Worm (Caenorhabditis elegans): ENCODE data around the gene srb-1.

The srb-1 gene

ce11 chrII:5194066-5194465 is 23.2 kb upstream of the srb-1 start, which contains the start of gene msp-49:
Gene msp-49 (plus strand): TSS chrII:5194366.
- TF ChIP-seq fkh-10 (GFP tag; optimal IDR thresholded peaks at IDR 0.05) (no peak), aly-2 (tag; optimal IDR thresholded peaks at IDR 0.05) (no peak), lin-39 (tag; optimal IDR thresholded peaks at IDR 0.05) (no peak), pqm-1 (tag; optimal IDR thresholded peaks at IDR 0.05) (no peak), mdl-1 (tag; optimal IDR thresholded peaks at IDR 0.05) (no peak), ama-1 (optimal IDR thresholded peaks at IDR 0.05) (no peak), ztf-4 (tag; optimal IDR thresholded peaks at IDR 0.05) (no peak), R02D3.7 (tag; optimal IDR thresholded peaks at IDR 0.05) (no peak), mml-1 (tag; optimal IDR thresholded peaks at IDR 0.05) (no peak), nhr-67 (tag; optimal IDR thresholded peaks at IDR 0.05) (no peak)

- TF ChIP-seq jun-1 (tag; optimal IDR thresholded peaks at IDR 0.05) (peak; percentile 45), pqm-1 (tag; optimal IDR thresholded peaks at IDR 0.05) (peak; percentile 92), ceh-82 (tag; optimal IDR thresholded peaks at IDR 0.05) (no peak), egl-5 (tag; optimal IDR thresholded peaks at IDR 0.05) (no peak), elt-2 (tag; optimal IDR thresholded peaks at IDR 0.05) (peak; percentile 99), hmg-11 (tag; optimal IDR thresholded peaks at IDR 0.05) (no peak), pha-4 (tag; optimal IDR thresholded peaks at IDR 0.05) (peak; percentile 10)
Measured at ce11 chrII:5191766-5192165, 20.9 kb upstream of the srb-1 start.

- TF ChIP-seq elt-3 (tag; optimal IDR thresholded peaks at IDR 0.05) = no peak
- no peak for TF ChIP-seq ama-1 (optimal IDR thresholded peaks at IDR 0.05)
- TF ChIP-seq fos-1 (tag; optimal IDR thresholded peaks at IDR 0.05) = no peak
- no peak for TF ChIP-seq nhr-12 (tag; optimal IDR thresholded peaks at IDR 0.05)
- TF ChIP-seq ceh-82 (tag; optimal IDR thresholded peaks at IDR 0.05) = no peak
Measured at ce11 chrII:5187934-5188333, 17.1 kb upstream of the srb-1 start.

ce11 chrII:5187469-5187868 is 16.6 kb upstream of the srb-1 start, which contains the start of gene crh-2:
Gene crh-2 (minus strand): TSS chrII:5187569.
- TF ChIP-seq nfya-1 (tag; optimal IDR thresholded peaks at IDR 0.05; ENCODE audit: insufficient read depth) (no peak), ztf-11 (tag; optimal IDR thresholded peaks at IDR 0.05) (no peak), nhr-23 (tag; optimal IDR thresholded peaks at IDR 0.05) (no peak), ceh-9 (tag; optimal IDR thresholded peaks at IDR 0.05) (no peak), lin-15B (tag; optimal IDR thresholded peaks at IDR 0.05) (no peak), R02D3.7 (tag; optimal IDR thresholded peaks at IDR 0.05) (no peak), ZK546.5 (tag; optimal IDR thresholded peaks at IDR 0.05) (no peak), fkh-10 (GFP tag; optimal IDR thresholded peaks at IDR 0.05) (no peak), ama-1 (optimal IDR thresholded peaks at IDR 0.05) (no peak), unc-39 (tag; optimal IDR thresholded peaks at IDR 0.05) (no peak), mml-1 (tag; optimal IDR thresholded peaks at IDR 0.05) (no peak), aly-2 (tag; optimal IDR thresholded peaks at IDR 0.05) (no peak), mdl-1 (tag; optimal IDR thresholded peaks at IDR 0.05) (no peak), elt-2 (tag; optimal IDR thresholded peaks at IDR 0.05) (no peak)

ce11 chrII:5186870-5187269 is 16.0 kb upstream of the srb-1 start:
- TF ChIP-seq daf-12 (tag; optimal IDR thresholded peaks at IDR 0.05) (no peak), hmg-11 (tag; optimal IDR thresholded peaks at IDR 0.05) (no peak), nhr-12 (tag; optimal IDR thresholded peaks at IDR 0.05) (no peak), elt-1 (tag; optimal IDR thresholded peaks at IDR 0.05) (no peak), nhr-237 (tag; optimal IDR thresholded peaks at IDR 0.05) (no peak), nhr-76 (tag; optimal IDR thresholded peaks at IDR 0.05) (no peak), lsy-12 (tag; optimal IDR thresholded peaks at IDR 0.05) (no peak), nfya-1 (tag; optimal IDR thresholded peaks at IDR 0.05; ENCODE audit: insufficient read depth) (no peak), elt-2 (tag; optimal IDR thresholded peaks at IDR 0.05) (peak; percentile 94), elt-3 (tag; optimal IDR thresholded peaks at IDR 0.05) (no peak), pqm-1 (tag; optimal IDR thresholded peaks at IDR 0.05) (peak; percentile 30), skn-1 (tag; optimal IDR thresholded peaks at IDR 0.05) (no peak)

ce11 chrII:5185955-5186539 is 15.2 kb upstream of the srb-1 start:
- no peak for TF ChIP-seq nhr-43 (tag; optimal IDR thresholded peaks at IDR 0.05; ENCODE audit: poor library complexity, severe bottlenecking)
- TF ChIP-seq nfya-1 (tag; optimal IDR thresholded peaks at IDR 0.05; ENCODE audit: insufficient read depth) = no peak
- TF ChIP-seq nhr-23 (tag; optimal IDR thresholded peaks at IDR 0.05) = no peak
- no peak for TF ChIP-seq tbx-2 (tag; optimal IDR thresholded peaks at IDR 0.05)
- TF ChIP-seq unc-62 (GFP tag; optimal IDR thresholded peaks at IDR 0.05) = no peak
- TF ChIP-seq sea-2 (GFP tag; optimal IDR thresholded peaks at IDR 0.05) = no peak
- no peak for TF ChIP-seq fkh-2 (tag; optimal IDR thresholded peaks at IDR 0.05)
- no peak for TF ChIP-seq fos-1 (tag; optimal IDR thresholded peaks at IDR 0.05)
- TF ChIP-seq R02D3.7 (tag; optimal IDR thresholded peaks at IDR 0.05) = no peak
- TF ChIP-seq elt-3 (tag; optimal IDR thresholded peaks at IDR 0.05) = no peak
- no peak for TF ChIP-seq eor-1 (tag; optimal IDR thresholded peaks at IDR 0.05)
- TF ChIP-seq jun-1 (tag; optimal IDR thresholded peaks at IDR 0.05) = peak; percentile 46
- no peak for TF ChIP-seq ama-1 (optimal IDR thresholded peaks at IDR 0.05)
- no peak for TF ChIP-seq egl-5 (tag; optimal IDR thresholded peaks at IDR 0.05)
- no peak for TF ChIP-seq nhr-237 (tag; optimal IDR thresholded peaks at IDR 0.05)
- peak; percentile 13 for TF ChIP-seq ceh-28 (tag; optimal IDR thresholded peaks at IDR 0.05)
- TF ChIP-seq aly-2 (tag; optimal IDR thresholded peaks at IDR 0.05) = no peak
- TF ChIP-seq zag-1 (tag; optimal IDR thresholded peaks at IDR 0.05) = no peak
- no peak for TF ChIP-seq mml-1 (tag; optimal IDR thresholded peaks at IDR 0.05)
- no peak for TF ChIP-seq nhr-28 (tag; optimal IDR thresholded peaks at IDR 0.05)
- no peak for TF ChIP-seq fkh-10 (GFP tag; optimal IDR thresholded peaks at IDR 0.05)
- TF ChIP-seq lin-39 (tag; optimal IDR thresholded peaks at IDR 0.05) = no peak

Measured in whole organism, L3 larva.